Worm (Caenorhabditis elegans): ENCODE data around the gene srt-73.

The srt-73 gene

ce11 chrIV:7844333-7844973 lies 34.7 kb upstream of the srt-73 start:
- TF ChIP-seq aly-1 (tag; optimal IDR thresholded peaks at IDR 0.05) (no peak), B0310.2 (tag; optimal IDR thresholded peaks at IDR 0.05) (no peak), tbx-11 (GFP tag; IDR thresholded peaks at IDR 0.05) (no peak), ceh-13 (GFP tag; optimal IDR thresholded peaks at IDR 0.05) (no peak), F13C5.2 (tag; optimal IDR thresholded peaks at IDR 0.05) (no peak), tbx-37 (GFP tag; conservative IDR thresholded peaks at IDR 0.05) (no peak)

DNA sequence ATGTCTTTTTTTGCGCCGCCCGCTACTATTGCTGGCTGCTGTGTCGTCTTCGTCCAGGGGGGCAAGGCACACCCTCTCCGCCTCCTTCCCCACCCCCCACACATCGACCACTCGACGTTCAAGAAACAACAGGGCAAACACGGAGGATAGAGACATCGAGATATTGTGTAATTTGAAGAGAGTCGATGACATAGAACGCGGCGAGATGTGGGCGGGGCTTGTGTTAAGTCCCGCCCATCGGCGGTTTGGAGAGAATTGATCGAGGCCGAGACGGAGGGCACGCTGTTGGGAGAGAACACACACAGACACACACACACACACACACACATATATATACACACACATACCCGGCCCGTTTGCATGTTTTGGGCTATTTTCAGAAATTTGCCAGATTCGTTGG lies 33.5 kb upstream of the srt-73 start:
- no peak for TF ChIP-seq ama-1 (optimal IDR thresholded peaks at IDR 0.05)
- TF ChIP-seq tbx-37 (GFP tag; conservative IDR thresholded peaks at IDR 0.05), result 0 out of 2 replicates have a peak, but pooled peaks have one; percentile 14
- TF ChIP-seq tbx-11 (GFP tag; IDR thresholded peaks at IDR 0.05), result 0 out of 2 replicates have a peak, but pooled peaks have one; percentile 15
- TF ChIP-seq B0310.2 (tag; optimal IDR thresholded peaks at IDR 0.05), result no peak
- TF ChIP-seq F13C5.2 (tag; optimal IDR thresholded peaks at IDR 0.05), result peak; percentile 78
- TF ChIP-seq hmbx-1 (tag; optimal IDR thresholded peaks at IDR 0.05), result no peak
- no peak for TF ChIP-seq tra-4 (tag; optimal IDR thresholded peaks at IDR 0.05)
- TF ChIP-seq sea-1 (GFP tag; conservative IDR thresholded peaks at IDR 0.05), result 0 out of 2 replicates have a peak, but pooled peaks have one; percentile 48
- TF ChIP-seq ets-7 (tag; optimal IDR thresholded peaks at IDR 0.05), result peak; percentile 17
- TF ChIP-seq hmg-4 (GFP tag; optimal IDR thresholded peaks at IDR 0.05), result peak; percentile 91
- peak; percentile 36 for TF ChIP-seq ceh-36 (tag; optimal IDR thresholded peaks at IDR 0.05)
- TF ChIP-seq pes-1 (GFP tag; IDR thresholded peaks at IDR 0.05), result no peak
- peak; percentile 76 for TF ChIP-seq aly-1 (tag; optimal IDR thresholded peaks at IDR 0.05)

DNA sequence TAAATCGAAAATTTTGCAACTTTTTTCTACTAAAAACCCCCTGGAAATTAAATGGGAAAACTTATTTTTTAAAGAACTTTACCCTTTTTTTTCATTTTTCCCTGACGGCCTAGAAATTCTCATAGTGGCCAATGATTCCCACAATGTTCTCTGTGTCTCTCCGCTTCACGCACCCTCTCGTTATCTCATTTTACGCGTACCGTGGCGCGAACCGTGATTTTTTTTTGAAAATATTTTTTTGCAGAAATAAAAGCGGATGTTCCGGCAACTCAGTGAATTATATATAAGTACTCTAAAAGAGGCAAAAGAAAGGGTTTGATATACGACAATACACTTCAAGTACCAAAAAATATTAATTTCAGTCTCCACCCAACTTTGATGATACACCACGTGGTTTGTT lies 32.7 kb upstream of the srt-73 start, which contains the start of gene C06A6.2:
TSS of gene C06A6.2 (plus strand) at position 237 of the 400 bp plus-strand sequence.
- TF ChIP-seq hmbx-1 (tag; optimal IDR thresholded peaks at IDR 0.05) (no peak), B0310.2 (tag; optimal IDR thresholded peaks at IDR 0.05) (no peak), aly-1 (tag; optimal IDR thresholded peaks at IDR 0.05) (no peak), F13C5.2 (tag; optimal IDR thresholded peaks at IDR 0.05) (no peak), hnd-1 (tag; optimal IDR thresholded peaks at IDR 0.05) (no peak), ets-7 (tag; optimal IDR thresholded peaks at IDR 0.05) (no peak), ceh-13 (GFP tag; optimal IDR thresholded peaks at IDR 0.05) (no peak), ama-1 (optimal IDR thresholded peaks at IDR 0.05) (no peak), hmg-4 (GFP tag; optimal IDR thresholded peaks at IDR 0.05) (no peak), flt-1 (GFP tag; IDR thresholded peaks at IDR 0.05) (no peak)

DNA sequence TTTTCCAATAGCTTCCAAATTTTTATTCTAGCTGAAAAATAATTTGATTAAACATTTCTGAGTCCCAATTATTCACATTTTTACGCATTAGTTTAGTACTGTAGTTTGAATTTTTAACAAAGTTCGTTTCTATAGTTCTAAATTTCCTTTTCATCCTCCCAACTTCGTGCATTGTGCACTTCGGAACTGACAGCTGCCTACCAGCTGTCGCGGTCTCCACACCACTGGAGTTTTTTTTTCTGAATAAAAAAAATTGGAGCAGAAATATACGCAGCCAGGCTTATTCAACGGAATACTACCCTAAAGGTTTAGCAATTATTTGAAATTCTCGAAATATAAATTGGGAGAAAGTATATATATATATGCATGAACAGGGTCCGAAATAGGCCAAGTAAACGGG lies 29.9 kb upstream of the srt-73 start:
- TF ChIP-seq tbx-37 (GFP tag; conservative IDR thresholded peaks at IDR 0.05) (no peak), B0310.2 (tag; optimal IDR thresholded peaks at IDR 0.05) (peak; percentile 16)

DNA sequence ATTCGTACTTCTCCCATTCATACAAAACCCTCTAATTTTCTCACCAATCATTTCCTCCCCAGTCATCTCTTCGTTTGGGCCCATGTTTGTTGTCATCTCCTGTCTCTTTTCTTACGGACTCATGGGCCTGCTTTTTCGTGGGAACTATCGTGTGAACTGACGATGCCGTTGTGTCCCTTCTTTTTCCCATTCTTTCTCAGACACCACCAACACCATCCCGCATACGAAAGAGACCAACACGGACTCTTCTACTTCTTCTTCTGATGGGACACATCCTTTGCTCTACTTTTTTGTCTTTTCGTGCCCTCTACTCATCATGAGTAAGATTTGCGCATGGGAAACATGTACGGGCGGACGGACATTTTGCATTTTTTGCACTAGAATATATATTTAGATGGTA lies 28.8 kb upstream of the srt-73 start:
- no peak for TF ChIP-seq sea-1 (GFP tag; conservative IDR thresholded peaks at IDR 0.05)
- TF ChIP-seq aly-1 (tag; optimal IDR thresholded peaks at IDR 0.05), result no peak
- no peak for TF ChIP-seq hmg-4 (GFP tag; optimal IDR thresholded peaks at IDR 0.05)
- no peak for TF ChIP-seq tbx-11 (GFP tag; IDR thresholded peaks at IDR 0.05)
- no peak for TF ChIP-seq tra-4 (tag; optimal IDR thresholded peaks at IDR 0.05)
- TF ChIP-seq hmbx-1 (tag; optimal IDR thresholded peaks at IDR 0.05), result no peak
- TF ChIP-seq pes-1 (GFP tag; IDR thresholded peaks at IDR 0.05), result no peak
- no peak for TF ChIP-seq ceh-36 (tag; optimal IDR thresholded peaks at IDR 0.05)
- no peak for TF ChIP-seq tbx-37 (GFP tag; conservative IDR thresholded peaks at IDR 0.05)
- TF ChIP-seq F13C5.2 (tag; optimal IDR thresholded peaks at IDR 0.05), result no peak

ce11 chrIV:7851291-7851690 lies 27.8 kb upstream of the srt-73 start:
- TF ChIP-seq F13C5.2 (tag; optimal IDR thresholded peaks at IDR 0.05) (no peak), aly-1 (tag; optimal IDR thresholded peaks at IDR 0.05) (no peak), pes-1 (GFP tag; IDR thresholded peaks at IDR 0.05) (no peak), B0310.2 (tag; optimal IDR thresholded peaks at IDR 0.05) (no peak), ama-1 (optimal IDR thresholded peaks at IDR 0.05) (no peak), hmbx-1 (tag; optimal IDR thresholded peaks at IDR 0.05) (no peak), ets-7 (tag; optimal IDR thresholded peaks at IDR 0.05) (no peak), hmg-4 (GFP tag; optimal IDR thresholded peaks at IDR 0.05) (no peak), ceh-36 (tag; optimal IDR thresholded peaks at IDR 0.05) (no peak)

DNA sequence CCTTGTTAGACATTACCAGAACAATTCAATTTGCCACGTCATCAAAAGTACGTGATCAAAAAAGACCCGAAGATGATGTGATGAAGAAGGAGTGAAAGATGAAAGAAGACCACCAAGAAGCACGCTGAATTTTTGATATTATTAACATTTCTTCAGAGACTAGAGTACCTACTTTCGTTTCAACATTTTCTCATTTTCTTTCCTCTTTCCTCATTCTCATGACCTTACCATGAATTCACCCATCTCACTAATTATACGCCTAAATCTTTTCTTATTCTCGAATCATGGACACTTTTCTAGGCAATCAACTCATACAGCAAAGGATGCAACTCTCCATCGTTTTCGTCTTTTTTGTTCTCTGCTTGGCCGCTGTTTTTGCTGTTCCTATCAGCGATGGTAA lies 10.5 kb upstream of the srt-73 start, which contains the start of gene flp-10:
TSS of gene flp-10 (plus strand) at position 301 of the 400 bp plus-strand sequence.
- TF ChIP-seq pes-1 (GFP tag; IDR thresholded peaks at IDR 0.05) (no peak), hnd-1 (tag; optimal IDR thresholded peaks at IDR 0.05) (no peak), ets-7 (tag; optimal IDR thresholded peaks at IDR 0.05) (no peak), B0310.2 (tag; optimal IDR thresholded peaks at IDR 0.05) (no peak), tbx-37 (GFP tag; conservative IDR thresholded peaks at IDR 0.05) (no peak), ceh-13 (GFP tag; optimal IDR thresholded peaks at IDR 0.05) (no peak), tra-4 (tag; optimal IDR thresholded peaks at IDR 0.05) (no peak), ceh-36 (tag; optimal IDR thresholded peaks at IDR 0.05) (no peak)

- no peak for TF ChIP-seq pes-1 (GFP tag; IDR thresholded peaks at IDR 0.05)
- TF ChIP-seq tra-4 (tag; optimal IDR thresholded peaks at IDR 0.05), result no peak
Observed at ce11 chrIV:7870451-7870850, 8.7 kb upstream of the srt-73 start, which contains the start of gene T06C10.3. Gene T06C10.3, plus strand, starts transcription at chrIV:7870751.

DNA sequence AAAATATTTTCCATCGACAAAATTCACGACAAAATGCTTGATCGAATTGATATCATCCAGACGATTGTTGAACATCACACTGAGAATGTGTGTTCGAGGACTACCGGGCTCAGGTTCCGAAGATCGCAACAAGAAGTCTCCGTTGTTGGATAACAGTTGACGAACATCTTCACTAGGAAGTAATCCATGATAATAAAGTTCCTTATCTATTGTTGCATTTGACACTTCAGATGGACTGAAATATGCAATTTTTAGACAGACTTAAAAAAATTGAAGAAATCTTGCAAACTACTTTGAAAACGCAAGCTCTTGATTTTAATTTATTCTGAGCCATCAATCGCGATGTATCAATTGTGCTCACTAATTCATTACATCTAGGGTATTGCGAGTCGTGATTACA lies 1.9 kb upstream of the srt-73 start:
- TF ChIP-seq hmg-4 (GFP tag; optimal IDR thresholded peaks at IDR 0.05) (no peak), tbx-37 (GFP tag; conservative IDR thresholded peaks at IDR 0.05) (no peak), scrt-1 (GFP tag; IDR thresholded peaks at IDR 0.05) (no peak), pes-1 (GFP tag; IDR thresholded peaks at IDR 0.05) (no peak)

All from whole organism, early embryonic.